Fruit fly (Drosophila melanogaster) whole organism, embryonic: ENCODE measurements around the gene CG34134.

Experiments
- Abd-B ChIP-seq: fragments of 200-800 bp; sonication (Bioruptor generic); optimal IDR thresholded peaks from 2 replicates; lab custom pipeline; 2018; ENCODE audit warnings: missing biosample characterization, mild to moderate bottlenecking, missing genetic modification characterization, moderate library complexity
- B-H2 ChIP-seq: fragments of 200-800 bp; sonication (Bioruptor generic); optimal IDR thresholded peaks from 2 replicates; lab custom pipeline; 2018; ENCODE audit warnings: missing biosample characterization, mild to moderate bottlenecking, missing genetic modification characterization
- C15 ChIP-seq: fragments of 200-800 bp; sonication (Bioruptor generic); IDR thresholded peaks from 3 replicates; pipeline ENCODE4 v1.3.6; 2022; ENCODE audit warnings: missing biosample characterization, missing genetic modification characterization
- CG10321 ChIP-seq: fragments of 200-800 bp; sonication (Bioruptor generic); IDR thresholded peaks from 2 replicates; pipeline ENCODE4 v1.3.6; 2022; ENCODE audit warnings: missing biosample characterization, missing genetic modification characterization
- CG10543 ChIP-seq: fragments of 200-800 bp; sonication (Bioruptor generic); optimal IDR thresholded peaks from 3 replicates; lab custom pipeline; 2017; ENCODE audit warnings: missing biosample characterization, mild to moderate bottlenecking, missing genetic modification characterization, moderate library complexity
- CG11723 ChIP-seq: fragments of 200-800 bp; sonication (Bioruptor generic); optimal IDR thresholded peaks from 2 replicates; lab custom pipeline; 2017; ENCODE audit warnings: missing biosample characterization, mild to moderate bottlenecking, missing genetic modification characterization
- CG12769 ChIP-seq: fragments of 200-800 bp; sonication (Bioruptor generic); optimal IDR thresholded peaks from 2 replicates; lab custom pipeline; 2019; ENCODE audit warnings: missing biosample characterization, mild to moderate bottlenecking, missing genetic modification characterization, moderate library complexity
- CG14965 ChIP-seq: fragments of 200-800 bp; sonication (Bioruptor generic); optimal IDR thresholded peaks from 2 replicates; lab custom pipeline; 2016; ENCODE audit warnings: missing biosample characterization, missing genetic modification characterization, borderline replicate concordance
- CG15696 ChIP-seq: fragments of 200-800 bp; sonication (Bioruptor generic); optimal IDR thresholded peaks from 2 replicates; lab custom pipeline; 2019; ENCODE audit warnings: missing biosample characterization, mild to moderate bottlenecking, missing genetic modification characterization, moderate library complexity
- CG1647 ChIP-seq: fragments of 200-800 bp; sonication (Bioruptor generic); optimal IDR thresholded peaks from 3 replicates; lab custom pipeline; 2016; ENCODE audit warnings: missing biosample characterization, missing genetic modification characterization
- CG17802 ChIP-seq: fragments of 200-800 bp; sonication (Bioruptor generic); optimal IDR thresholded peaks from 2 replicates; lab custom pipeline; 2018; ENCODE audit warnings: missing biosample characterization, mild to moderate bottlenecking, missing genetic modification characterization, moderate library complexity
- CG33213 ChIP-seq: fragments of 200-800 bp; sonication (Bioruptor generic); optimal IDR thresholded peaks from 3 replicates; lab custom pipeline; 2016; ENCODE audit warnings: missing biosample characterization, missing genetic modification characterization
- CG3407 ChIP-seq: fragments of 200-800 bp; sonication (Bioruptor generic); optimal IDR thresholded peaks from 2 replicates; lab custom pipeline; 2018; ENCODE audit warnings: missing biosample characterization, mild to moderate bottlenecking, missing genetic modification characterization
- CG5245 ChIP-seq: fragments of 200-800 bp; sonication (Bioruptor generic); optimal IDR thresholded peaks from 3 replicates; lab custom pipeline; 2016; ENCODE audit warnings: missing biosample characterization, missing genetic modification characterization
- CG7372 ChIP-seq: fragments of 200-800 bp; sonication (Bioruptor generic); IDR thresholded peaks from 2 replicates; pipeline ENCODE4 v1.3.6; 2022; ENCODE audit warnings: missing biosample characterization, missing genetic modification characterization
- CG7745 ChIP-seq: fragments of 200-800 bp; sonication (Bioruptor generic); optimal IDR thresholded peaks from 2 replicates; lab custom pipeline; 2018; ENCODE audit warnings: missing biosample characterization, mild to moderate bottlenecking, missing genetic modification characterization, moderate library complexity
- CG8290 ChIP-seq, 3 experiments: fragments of 200-800 bp; sonication (Bioruptor generic); optimal IDR thresholded peaks; 2 replicates each; lab custom pipeline; 2016 to 2019; ENCODE audit warnings: missing biosample characterization in 3 of 3, missing genetic modification characterization in 3 of 3, mild to moderate bottlenecking in 2 of 3, moderate library complexity in 1 of 3
- CG9437 ChIP-seq: fragments of 200-800 bp; sonication (Bioruptor generic); optimal IDR thresholded peaks from 2 replicates; lab custom pipeline; 2018; ENCODE audit warnings: missing biosample characterization, mild to moderate bottlenecking, missing genetic modification characterization
- CHES-1-like ChIP-seq: fragments of 200-800 bp; sonication (Bioruptor generic); optimal IDR thresholded peaks from 2 replicates; lab custom pipeline; 2016; ENCODE audit warnings: missing biosample characterization, missing genetic modification characterization
- Dip2 ChIP-seq: fragments of 200-800 bp; sonication (Bioruptor generic); IDR thresholded peaks from 2 replicates; pipeline ENCODE4 v1.3.6; 2022; ENCODE audit warnings: missing biosample characterization, missing genetic modification characterization
- Drgx ChIP-seq: fragments of 200-800 bp; sonication (Bioruptor generic); IDR thresholded peaks from 2 replicates; pipeline ENCODE4 v1.3.6; 2022; ENCODE audit warnings: missing biosample characterization, missing genetic modification characterization
- ERR ChIP-seq: fragments of 200-800 bp; sonication (Bioruptor generic); optimal IDR thresholded peaks from 2 replicates; lab custom pipeline; 2016; ENCODE audit warnings: missing biosample characterization, missing genetic modification characterization
- Fer1 ChIP-seq: fragments of 200-800 bp; sonication (Bioruptor generic); optimal IDR thresholded peaks from 2 replicates; lab custom pipeline; 2017; ENCODE audit warnings: missing biosample characterization, mild to moderate bottlenecking, missing genetic modification characterization
- GATAe ChIP-seq: fragments of 200-800 bp; sonication (Bioruptor generic); conservative IDR thresholded peaks from 2 replicates; pipeline ENCODE4 v1.3.6; 2022; ENCODE audit warnings: missing biosample characterization, missing genetic modification characterization
- Hey ChIP-seq: fragments of 200-800 bp; sonication (Bioruptor generic); optimal IDR thresholded peaks from 3 replicates; lab custom pipeline; 2018; ENCODE audit warnings: missing biosample characterization, mild to moderate bottlenecking, missing genetic modification characterization
- MBD-R2 ChIP-seq: fragments of 200-800 bp; sonication (Bioruptor generic); IDR thresholded peaks from 2 replicates; pipeline ENCODE4 v1.3.6; 2022; ENCODE audit warnings: missing biosample characterization, missing genetic modification characterization
- NC2β ChIP-seq: fragments of 200-800 bp; sonication (Bioruptor generic); optimal IDR thresholded peaks from 2 replicates; lab custom pipeline; 2016; ENCODE audit warnings: missing biosample characterization, missing genetic modification characterization
- PHDP ChIP-seq: fragments of 200-800 bp; sonication (Bioruptor generic); optimal IDR thresholded peaks from 3 replicates; lab custom pipeline; 2018; ENCODE audit warnings: missing biosample characterization, mild to moderate bottlenecking, missing genetic modification characterization, moderate library complexity
- Sox102F ChIP-seq: fragments of 200-800 bp; sonication (Bioruptor generic); optimal IDR thresholded peaks from 2 replicates; lab custom pipeline; 2018; ENCODE audit warnings: missing biosample characterization, mild to moderate bottlenecking, missing genetic modification characterization, moderate library complexity
- Trl ChIP-seq, 3 experiments: fragments of >200 bp in 2 of 3; fragments of 200-800 bp in 1 of 3; sonication (Bioruptor generic) in 1 of 3; optimal IDR thresholded peaks; 2 replicates in 1 of 3; 3 replicates in 2 of 3; lab custom pipeline; 2016 to 2017; ENCODE audit warnings: missing biosample characterization in 1 of 3, missing genetic modification characterization in 1 of 3
- az2 ChIP-seq: fragments of 200-800 bp; sonication (Bioruptor generic); optimal IDR thresholded peaks from 3 replicates; lab custom pipeline; 2016; ENCODE audit warnings: missing biosample characterization, missing genetic modification characterization
- bab2 ChIP-seq: fragments of 200-800 bp; sonication (Bioruptor generic); optimal IDR thresholded peaks from 2 replicates; lab custom pipeline; 2016; ENCODE audit warnings: missing biosample characterization, missing genetic modification characterization
- cas ChIP-seq: fragments of 200-800 bp; sonication (Bioruptor generic); IDR thresholded peaks from 2 replicates; pipeline ENCODE4 v1.3.6; 2022; ENCODE audit warnings: missing biosample characterization, missing genetic modification characterization
- cato ChIP-seq: fragments of 200-800 bp; sonication (Bioruptor generic); optimal IDR thresholded peaks from 2 replicates; lab custom pipeline; 2016; ENCODE audit warnings: missing biosample characterization, missing genetic modification characterization, borderline replicate concordance
- dpn ChIP-seq, 2 experiments: fragments of 200-800 bp; sonication (Bioruptor generic); optimal IDR thresholded peaks; 3 replicates each; lab custom pipeline; 2016; ENCODE audit warnings: missing biosample characterization in 2 of 2, missing genetic modification characterization in 2 of 2
- exex ChIP-seq: fragments of 200-800 bp; sonication (Bioruptor generic); optimal IDR thresholded peaks from 4 replicates; lab custom pipeline; 2018; ENCODE audit warnings: missing biosample characterization, mild to moderate bottlenecking, missing genetic modification characterization, moderate library complexity
- gfzf ChIP-seq: fragments of 200-800 bp; sonication (Bioruptor generic); optimal IDR thresholded peaks from 2 replicates; lab custom pipeline; 2016; ENCODE audit warnings: missing biosample characterization, mild to moderate bottlenecking, missing genetic modification characterization, moderate library complexity
- lola ChIP-seq, 3 experiments: fragments of >200 bp in 2 of 3; fragments of 200-800 bp in 1 of 3; sonication (Bioruptor generic) in 1 of 3; optimal IDR thresholded peaks; 2 replicates each; lab custom pipeline; 2017 to 2019; ENCODE audit warnings: missing biosample characterization in 3 of 3, missing genetic modification characterization in 3 of 3, mild to moderate bottlenecking in 1 of 3, moderate library complexity in 1 of 3
- mld ChIP-seq: fragments of 200-800 bp; sonication (Bioruptor generic); IDR thresholded peaks from 3 replicates; pipeline ENCODE4 v1.3.6; 2022; ENCODE audit warnings: missing biosample characterization, missing genetic modification characterization; ENCODE audit not compliant: partially characterized antibody
- nerfin-1 ChIP-seq: fragments of 200-800 bp; sonication (Bioruptor generic); optimal IDR thresholded peaks from 3 replicates; lab custom pipeline; 2019; ENCODE audit warnings: missing biosample characterization, mild to moderate bottlenecking, missing genetic modification characterization, moderate library complexity
- org-1 ChIP-seq: fragments of 200-800 bp; sonication (Bioruptor generic); optimal IDR thresholded peaks from 2 replicates; lab custom pipeline; 2017; ENCODE audit warnings: missing biosample characterization, missing genetic modification characterization
- pnt ChIP-seq: fragments of 200-800 bp; sonication (Bioruptor generic); optimal IDR thresholded peaks from 3 replicates; lab custom pipeline; 2016; ENCODE audit warnings: missing biosample characterization, missing genetic modification characterization
- psq ChIP-seq: fragments of 200-800 bp; sonication (Bioruptor generic); optimal IDR thresholded peaks from 2 replicates; lab custom pipeline; 2017; ENCODE audit warnings: missing biosample characterization, missing genetic modification characterization
- row ChIP-seq: fragments of 200-800 bp; sonication (Bioruptor generic); IDR thresholded peaks from 3 replicates; pipeline ENCODE4 v1.3.6; 2022; ENCODE audit warnings: missing biosample characterization, missing genetic modification characterization
- salm ChIP-seq: fragments of 200-800 bp; sonication (Bioruptor generic); optimal IDR thresholded peaks from 2 replicates; lab custom pipeline; 2018; ENCODE audit warnings: missing biosample characterization, mild to moderate bottlenecking, missing genetic modification characterization
- tll ChIP-seq, 2 experiments: fragments of 200-800 bp in 1 of 2; fragments of >200 bp in 1 of 2; sonication (Bioruptor generic) in 1 of 2; optimal IDR thresholded peaks; 2 replicates each; lab custom pipeline; 2017 to 2019; ENCODE audit warnings: missing biosample characterization in 2 of 2, missing genetic modification characterization in 2 of 2, mild to moderate bottlenecking in 1 of 2, moderate library complexity in 1 of 2
- usp ChIP-seq: fragments of >200 bp; optimal IDR thresholded peaks from 2 replicates; lab custom pipeline; 2017; ENCODE audit warnings: missing biosample characterization, missing genetic modification characterization
- vvl ChIP-seq: fragments of 200-800 bp; sonication (Bioruptor generic); IDR thresholded peaks from 2 replicates; pipeline ENCODE4 v1.3.6; 2022; ENCODE audit warnings: missing biosample characterization, missing genetic modification characterization
- z ChIP-seq: fragments of 200-800 bp; sonication (Bioruptor generic); IDR thresholded peaks from 3 replicates; pipeline ENCODE4 v1.3.6; 2022; ENCODE audit warnings: missing biosample characterization, missing genetic modification characterization
- zfh1 ChIP-seq: fragments of 200-800 bp; sonication (Bioruptor generic); IDR thresholded peaks from 3 replicates; pipeline ENCODE4 v1.3.6; 2022; ENCODE audit warnings: missing biosample characterization, missing genetic modification characterization

Gene CG34134

dm6 chr2L:8213987-8214386 lies 23.4 kb upstream of the CG34134 start, which contains the start of gene CG8353 (continued):
- TF ChIP-seq nerfin-1 (tag; lab: Kevin White, UChicago) (no peak), az2 (no peak), B-H2 (GFP tag; lab: Kevin White, UChicago) (no peak), cas (GFP tag; lab: Robert Waterston, UW) (no peak), Trl (optimal IDR thresholded peaks at IDR 0.05; lab: Kevin White, UChicago) (peak in 1 of 2 experiments; percentile 62), Trl (GFP tag; optimal IDR thresholded peaks at IDR 0.05; lab: Kevin White, UChicago) (no peak), CG17802 (tag; lab: Kevin White, UChicago) (no peak), Dip2 (GFP tag; lab: Robert Waterston, UW) (no peak), CG5245 (GFP tag; lab: Kevin White, UChicago) (no peak), Fer1 (GFP tag; lab: Kevin White, UChicago) (no peak), Abd-B (GFP tag; lab: Kevin White, UChicago) (no peak), lola (GFP tag; optimal IDR thresholded peaks at IDR 0.05; lab: Kevin White, UChicago) (no peak), psq (GFP tag; lab: Kevin White, UChicago) (no peak), CG11723 (no peak), CG7745 (tag; lab: Kevin White, UChicago) (no peak), zfh1 (GFP tag; lab: Robert Waterston, UW) (0 out of 3 replicates have a peak, but pooled peaks have one; percentile 50), org-1 (GFP tag; lab: Kevin White, UChicago) (no peak), CG10543 (GFP tag; lab: Kevin White, UChicago) (peak; percentile 30), tll (GFP tag; optimal IDR thresholded peaks at IDR 0.05; lab: Kevin White, UChicago) (no peak), CG9437 (GFP tag; lab: Kevin White, UChicago) (no peak), usp (no peak), CG14965 (GFP tag; lab: Kevin White, UChicago) (no peak), gfzf (no peak), dpn (GFP tag; optimal IDR thresholded peaks at IDR 0.05; lab: Kevin White, UChicago) (no peak), MBD-R2 (GFP tag; lab: Robert Waterston, UW) (0 out of 2 replicates have a peak, but pooled peaks have one; percentile 23), NC2β (GFP tag; lab: Kevin White, UChicago) (no peak), CG12769 (tag; lab: Kevin White, UChicago) (no peak), CHES-1-like (no peak), pnt (GFP tag; lab: Kevin White, UChicago) (no peak), Drgx (peak; percentile 15; the same call in 1 of the 2 replicates), bab2 (GFP tag; lab: Kevin White, UChicago) (no peak), CG8290 (GFP tag; optimal IDR thresholded peaks at IDR 0.05; lab: Kevin White, UChicago) (no peak), CG8290 (tag; optimal IDR thresholded peaks at IDR 0.05; lab: Kevin White, UChicago) (no peak), ERR (no peak), CG10321 (GFP tag; lab: Robert Waterston, UW) (no peak), mld (GFP tag; lab: Robert Waterston, UW) (no peak), z (GFP tag; lab: Robert Waterston, UW) (no peak), exex (peak; percentile 52), CG7372 (no peak), CG3407 (GFP tag; lab: Kevin White, UChicago) (no peak), cato (GFP tag; lab: Kevin White, UChicago) (no peak), C15 (no peak), PHDP (no peak), Hey (no peak), salm (tag; lab: Kevin White, UChicago) (no peak), row (GFP tag; lab: Robert Waterston, UW) (0 out of 3 replicates have a peak, but pooled peaks have one; percentile 6), CG1647 (GFP tag; lab: Kevin White, UChicago) (no peak), GATAe (GFP tag; lab: Robert Waterston, UW) (peak; percentile 54; the same call in 1 of the 2 replicates), CG15696 (tag; lab: Kevin White, UChicago) (no peak), vvl (no peak), CG33213 (GFP tag; lab: Kevin White, UChicago) (no peak), Sox102F (GFP tag; lab: Kevin White, UChicago) (no peak)
